Worm (Caenorhabditis elegans): ENCODE measurements around the gene Y48C3A.5.

Gene Y48C3A.5

DNA sequence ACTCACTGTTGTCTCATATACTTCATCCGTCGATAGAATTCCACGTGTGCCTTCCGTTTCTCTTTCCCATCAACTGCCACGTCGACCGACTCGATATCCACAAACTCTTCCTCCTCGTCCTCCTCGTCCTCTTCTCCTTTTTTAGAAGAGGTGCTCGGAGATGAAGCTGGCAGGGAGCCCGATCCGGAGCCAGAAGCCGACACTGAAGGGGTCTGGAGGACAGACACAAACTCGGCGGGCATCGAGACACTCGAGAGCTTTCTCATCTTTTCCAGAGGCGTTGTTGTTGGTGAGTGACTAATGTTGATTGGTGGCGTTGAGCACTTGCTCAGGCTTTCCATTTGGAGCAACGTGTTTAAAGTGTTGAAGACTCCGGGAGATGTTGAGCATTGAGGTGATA, 11.7 kb downstream of the Y48C3A.5 start:
- TF ChIP-seq unc-55 (GFP tag; optimal IDR thresholded peaks at IDR 0.05) (no peak), ZK546.5 (tag; optimal IDR thresholded peaks at IDR 0.05) (no peak), dmd-4 (tag; optimal IDR thresholded peaks at IDR 0.05) (no peak), ztf-4 (tag; optimal IDR thresholded peaks at IDR 0.05) (no peak)

DNA sequence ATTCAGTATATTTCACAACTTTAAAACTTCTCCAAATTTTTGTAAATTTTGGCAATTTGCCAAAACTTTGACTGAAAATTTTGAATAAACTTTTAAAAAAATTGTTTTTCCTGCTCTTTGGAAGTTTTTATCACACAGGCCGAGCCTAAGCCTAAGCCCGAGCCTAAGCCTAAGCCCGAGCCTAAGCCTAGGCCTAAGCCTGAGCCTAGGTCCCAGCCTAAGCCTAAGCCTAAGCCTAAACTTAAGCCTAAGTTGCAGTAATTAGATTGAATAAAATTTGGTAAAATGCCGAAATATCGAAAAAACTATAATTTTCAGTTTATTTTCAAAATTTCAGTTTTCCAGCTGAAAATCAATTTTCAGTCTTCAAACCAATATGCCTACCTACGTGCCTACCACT, 12.6 kb downstream of the Y48C3A.5 start:
- TF ChIP-seq nhr-237 (tag; optimal IDR thresholded peaks at IDR 0.05), result no peak
- no peak for TF ChIP-seq ZK546.5 (tag; optimal IDR thresholded peaks at IDR 0.05)
- TF ChIP-seq gmeb-1 (tag; optimal IDR thresholded peaks at IDR 0.05), result no peak
- TF ChIP-seq unc-39 (tag; optimal IDR thresholded peaks at IDR 0.05), result no peak
- no peak for TF ChIP-seq nhr-25 (tag; optimal IDR thresholded peaks at IDR 0.05)
- no peak for TF ChIP-seq R02D3.7 (tag; optimal IDR thresholded peaks at IDR 0.05)
- TF ChIP-seq lin-39 (tag; optimal IDR thresholded peaks at IDR 0.05), result no peak
- no peak for TF ChIP-seq nhr-6 (tag; optimal IDR thresholded peaks at IDR 0.05)
- no peak for TF ChIP-seq ztf-4 (tag; optimal IDR thresholded peaks at IDR 0.05)
- no peak for TF ChIP-seq nhr-10 (tag; optimal IDR thresholded peaks at IDR 0.05)

DNA sequence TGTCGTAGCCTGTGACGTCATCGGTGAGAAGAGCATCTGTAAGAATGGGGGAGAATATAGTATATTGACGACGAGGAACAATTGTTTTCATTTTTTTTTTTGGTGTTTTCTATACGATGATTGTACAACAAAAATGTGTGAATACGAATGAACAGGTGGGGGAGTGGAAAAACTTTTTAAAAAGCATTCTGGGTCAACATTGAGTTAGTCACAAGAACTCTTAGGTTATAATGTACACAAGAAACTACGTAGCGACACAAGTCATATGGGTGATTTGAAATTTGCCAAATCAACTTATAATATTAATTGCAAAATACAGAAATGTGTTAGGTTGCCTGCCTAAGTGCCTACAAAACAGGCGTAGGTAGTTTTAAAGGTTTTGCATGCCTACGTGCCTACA, 13.3 kb downstream of the Y48C3A.5 start:
- TF ChIP-seq ama-1 (optimal IDR thresholded peaks at IDR 0.05) (no peak), nhr-237 (tag; optimal IDR thresholded peaks at IDR 0.05) (no peak), zag-1 (tag; optimal IDR thresholded peaks at IDR 0.05) (no peak), nhr-6 (tag; optimal IDR thresholded peaks at IDR 0.05) (no peak), lsy-2 (tag; optimal IDR thresholded peaks at IDR 0.05) (no peak), alr-1 (tag; optimal IDR thresholded peaks at IDR 0.05) (no peak), nhr-12 (tag; optimal IDR thresholded peaks at IDR 0.05) (no peak), aly-2 (tag; optimal IDR thresholded peaks at IDR 0.05) (no peak), egl-27 (tag; optimal IDR thresholded peaks at IDR 0.05) (no peak), nhr-21 (tag; optimal IDR thresholded peaks at IDR 0.05) (no peak), ZK546.5 (tag; optimal IDR thresholded peaks at IDR 0.05) (no peak), ztf-11 (tag; optimal IDR thresholded peaks at IDR 0.05) (no peak), sma-3 (GFP tag; optimal IDR thresholded peaks at IDR 0.05) (no peak), crh-2 (tag; optimal IDR thresholded peaks at IDR 0.05) (no peak), unc-62 (GFP tag; optimal IDR thresholded peaks at IDR 0.05) (no peak), lin-13 (GFP tag; optimal IDR thresholded peaks at IDR 0.05) (no peak), nhr-10 (tag; optimal IDR thresholded peaks at IDR 0.05) (no peak)

DNA sequence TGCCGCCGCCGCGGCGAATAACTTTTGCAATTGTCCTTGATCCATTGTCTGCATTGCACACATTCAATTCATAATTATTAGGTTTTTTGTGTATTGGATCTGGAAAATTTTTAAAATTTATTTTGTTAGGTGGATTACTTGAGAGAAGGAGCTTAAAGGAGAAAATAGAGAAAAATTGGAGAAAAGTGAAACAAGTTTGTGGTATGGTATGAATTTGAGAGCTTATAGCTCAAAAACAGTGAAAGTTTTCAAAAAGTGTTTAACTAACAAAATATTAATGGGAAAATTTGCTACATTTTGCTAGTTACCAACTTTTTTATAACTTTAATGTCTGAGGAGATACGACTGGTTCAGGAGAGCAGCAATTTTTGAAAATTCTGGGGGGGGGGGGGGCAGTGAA, 14.9 kb downstream of the Y48C3A.5 start, which contains the start of gene ztf-22:
Gene ztf-22 (minus strand): TSS at position 101 of the 400 bp plus-strand sequence.
- TF ChIP-seq mab-5 (tag; optimal IDR thresholded peaks at IDR 0.05), result no peak
- no peak for TF ChIP-seq crh-2 (tag; optimal IDR thresholded peaks at IDR 0.05)
- no peak for TF ChIP-seq elt-3 (tag; optimal IDR thresholded peaks at IDR 0.05)
- no peak for TF ChIP-seq elt-1 (tag; optimal IDR thresholded peaks at IDR 0.05)
- TF ChIP-seq R02D3.7 (tag; optimal IDR thresholded peaks at IDR 0.05), result no peak
- TF ChIP-seq aly-2 (tag; optimal IDR thresholded peaks at IDR 0.05), result no peak
- TF ChIP-seq mdl-1 (tag; optimal IDR thresholded peaks at IDR 0.05), result no peak
- TF ChIP-seq lin-39 (tag; optimal IDR thresholded peaks at IDR 0.05), result no peak
- TF ChIP-seq skn-1 (tag; optimal IDR thresholded peaks at IDR 0.05), result no peak
- TF ChIP-seq unc-62 (GFP tag; optimal IDR thresholded peaks at IDR 0.05), result no peak
- TF ChIP-seq C34F6.9 (tag; optimal IDR thresholded peaks at IDR 0.05), result no peak
- TF ChIP-seq sem-4 (tag; optimal IDR thresholded peaks at IDR 0.05), result no peak
- no peak for TF ChIP-seq nhr-77 (tag; optimal IDR thresholded peaks at IDR 0.05)
- TF ChIP-seq ZK546.5 (tag; optimal IDR thresholded peaks at IDR 0.05), result no peak
- TF ChIP-seq nhr-10 (tag; optimal IDR thresholded peaks at IDR 0.05), result no peak
- TF ChIP-seq Y55F3AM.14 (GFP tag; optimal IDR thresholded peaks at IDR 0.05), result no peak
- TF ChIP-seq ztf-4 (tag; optimal IDR thresholded peaks at IDR 0.05), result no peak

DNA sequence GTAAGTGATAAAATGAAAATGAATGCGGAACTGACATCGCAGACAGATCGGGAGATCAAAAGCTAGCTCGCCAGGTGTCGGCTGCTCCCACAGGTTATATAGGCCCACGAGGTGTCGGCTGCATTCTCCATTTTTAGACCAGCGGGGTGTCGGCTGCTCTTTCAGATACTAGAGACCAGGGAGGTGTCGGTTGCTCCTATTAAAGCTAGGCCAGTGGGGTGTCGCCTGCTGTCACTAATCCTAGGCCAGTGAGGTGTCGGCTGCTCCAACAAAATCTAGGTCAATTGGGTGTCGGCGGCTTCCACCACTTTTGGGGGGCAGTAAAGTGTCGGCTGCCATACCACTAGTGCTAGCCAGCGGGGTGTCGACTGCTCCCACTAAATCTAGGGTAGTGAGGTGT, 19.0 kb downstream of the Y48C3A.5 start:
- no peak for TF ChIP-seq lin-11 (tag; optimal IDR thresholded peaks at IDR 0.05)
- TF ChIP-seq elt-1 (tag; optimal IDR thresholded peaks at IDR 0.05), result no peak
- no peak for TF ChIP-seq nhr-11 (tag; optimal IDR thresholded peaks at IDR 0.05)
- no peak for TF ChIP-seq unc-55 (GFP tag; optimal IDR thresholded peaks at IDR 0.05)
- TF ChIP-seq C34F6.9 (tag; optimal IDR thresholded peaks at IDR 0.05), result no peak
- TF ChIP-seq ztf-11 (tag; optimal IDR thresholded peaks at IDR 0.05), result no peak
- no peak for TF ChIP-seq sma-9 (GFP tag; optimal IDR thresholded peaks at IDR 0.05)
- no peak for TF ChIP-seq sma-9 (tag; optimal IDR thresholded peaks at IDR 0.05)
- peak; percentile 39 for TF ChIP-seq snpc-4 (tag; optimal IDR thresholded peaks at IDR 0.05)

Measured in whole organism, L2 larva.